Worm (Caenorhabditis elegans): ENCODE measurements around the gene srx-116.

DNA sequence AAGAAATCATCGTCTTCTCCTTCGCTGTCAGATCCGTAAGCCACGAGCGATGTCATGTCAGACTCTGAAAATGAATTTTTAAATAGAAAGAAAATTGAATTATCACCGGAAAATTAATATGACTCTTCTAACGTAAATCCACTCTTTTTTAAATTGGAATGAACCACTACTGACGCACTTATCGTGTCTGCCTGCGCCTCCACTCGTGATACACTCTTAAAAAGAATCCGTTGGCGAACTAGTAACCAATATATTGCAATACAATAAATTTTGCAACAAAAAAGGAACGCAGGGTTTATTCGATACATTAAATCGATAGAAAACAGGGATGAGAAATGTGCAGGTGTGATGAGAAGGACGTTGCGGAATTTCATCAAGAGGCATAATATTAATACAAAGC lies 11.3 kb upstream of the srx-116 start, which contains the start of gene ccch-3:
- no peak for TF ChIP-seq ceh-83 (GFP tag; optimal IDR thresholded peaks at IDR 0.05)
- TF ChIP-seq elt-1 (tag; optimal IDR thresholded peaks at IDR 0.05; ENCODE audit: borderline replicate concordance, insufficient read depth), result no peak
- TF ChIP-seq unc-62 (GFP tag; optimal IDR thresholded peaks at IDR 0.05), result no peak
- peak; percentile 74 for TF ChIP-seq ces-1 (GFP tag; optimal IDR thresholded peaks at IDR 0.05)
- no peak for TF ChIP-seq unc-39 (tag; optimal IDR thresholded peaks at IDR 0.05)
- no peak for TF ChIP-seq nhr-28 (tag; optimal IDR thresholded peaks at IDR 0.05)
- no peak for TF ChIP-seq snpc-4 (tag; optimal IDR thresholded peaks at IDR 0.05)
- no peak for TF ChIP-seq lin-13 (tag; optimal IDR thresholded peaks at IDR 0.05)
- no peak for TF ChIP-seq mab-5 (tag; optimal IDR thresholded peaks at IDR 0.05)
- no peak for TF ChIP-seq ztf-11 (tag; optimal IDR thresholded peaks at IDR 0.05)
- no peak for TF ChIP-seq nhr-237 (tag; optimal IDR thresholded peaks at IDR 0.05)
- no peak for TF ChIP-seq unc-120 (tag; optimal IDR thresholded peaks at IDR 0.05; ENCODE audit: poor library complexity, severe bottlenecking)
- TF ChIP-seq M03D4.4 (tag; optimal IDR thresholded peaks at IDR 0.05), result no peak
- TF ChIP-seq mep-1 (tag; optimal IDR thresholded peaks at IDR 0.05), result no peak

All from whole organism, mixed stage, embryonic.